Worm (Caenorhabditis elegans): ENCODE data around the gene F27B10.1.
"Not testable (repeated sequence)": the region's sequence is repeated elsewhere in the genome, so short reads cannot be mapped to it uniquely, and the experiment has no call there.

F27B10.1 gene

ce11 chrV:7053100-7053499 is 19.3 kb upstream of the F27B10.1 start, which contains the start of gene txt-17:
Gene txt-17 (minus strand): TSS chrV:7053200.
- TF ChIP-seq F13C5.2 (tag; optimal IDR thresholded peaks at IDR 0.05) (no peak), ceh-36 (tag; optimal IDR thresholded peaks at IDR 0.05) (no peak), B0310.2 (tag; optimal IDR thresholded peaks at IDR 0.05) (no peak), sea-1 (GFP tag; conservative IDR thresholded peaks at IDR 0.05) (no peak), tra-4 (tag; optimal IDR thresholded peaks at IDR 0.05) (no peak), hmbx-1 (tag; optimal IDR thresholded peaks at IDR 0.05) (no peak), tbx-11 (GFP tag; IDR thresholded peaks at IDR 0.05) (no peak), flt-1 (GFP tag; IDR thresholded peaks at IDR 0.05) (no peak), hmg-4 (GFP tag; optimal IDR thresholded peaks at IDR 0.05) (no peak), ets-7 (tag; optimal IDR thresholded peaks at IDR 0.05) (no peak), aly-1 (tag; optimal IDR thresholded peaks at IDR 0.05) (no peak), hnd-1 (tag; optimal IDR thresholded peaks at IDR 0.05) (no peak), tbx-37 (GFP tag; conservative IDR thresholded peaks at IDR 0.05) (no peak), ceh-13 (GFP tag; optimal IDR thresholded peaks at IDR 0.05) (no peak), ama-1 (optimal IDR thresholded peaks at IDR 0.05) (no peak), scrt-1 (GFP tag; IDR thresholded peaks at IDR 0.05) (no peak), pes-1 (GFP tag; IDR thresholded peaks at IDR 0.05) (no peak)

- TF ChIP-seq ceh-36 (tag; optimal IDR thresholded peaks at IDR 0.05) (no peak), hmg-4 (GFP tag; optimal IDR thresholded peaks at IDR 0.05) (no peak), ceh-13 (GFP tag; optimal IDR thresholded peaks at IDR 0.05) (no peak), flt-1 (GFP tag; IDR thresholded peaks at IDR 0.05) (no peak), ets-7 (tag; optimal IDR thresholded peaks at IDR 0.05) (no peak), hmbx-1 (tag; optimal IDR thresholded peaks at IDR 0.05) (no peak), ama-1 (optimal IDR thresholded peaks at IDR 0.05) (no peak)
Observed at ce11 chrV:7054598-7054997, 17.8 kb upstream of the F27B10.1 start, which contains the start of gene spig-8. Gene spig-8 (plus strand): TSS chrV:7054898.

- TF ChIP-seq ceh-13 (GFP tag; optimal IDR thresholded peaks at IDR 0.05); hnd-1 (tag; optimal IDR thresholded peaks at IDR 0.05); scrt-1 (GFP tag; IDR thresholded peaks at IDR 0.05): not testable (repeated sequence)
Observed at ce11 chrV:7057795-7058194, 14.6 kb upstream of the F27B10.1 start, which contains the start of gene Y57E12AL.2. Gene Y57E12AL.2 (plus strand): TSS chrV:7058095.

- TF ChIP-seq B0310.2 (tag; optimal IDR thresholded peaks at IDR 0.05): no peak
- no peak for TF ChIP-seq tra-4 (tag; optimal IDR thresholded peaks at IDR 0.05)
- no peak for TF ChIP-seq hnd-1 (tag; optimal IDR thresholded peaks at IDR 0.05)
- TF ChIP-seq ceh-36 (tag; optimal IDR thresholded peaks at IDR 0.05): no peak
- TF ChIP-seq scrt-1 (GFP tag; IDR thresholded peaks at IDR 0.05): no peak
- TF ChIP-seq aly-1 (tag; optimal IDR thresholded peaks at IDR 0.05): no peak
- TF ChIP-seq ets-7 (tag; optimal IDR thresholded peaks at IDR 0.05): no peak
- no peak for TF ChIP-seq tbx-11 (GFP tag; IDR thresholded peaks at IDR 0.05)
- TF ChIP-seq flt-1 (GFP tag; IDR thresholded peaks at IDR 0.05): no peak
- no peak for TF ChIP-seq tbx-37 (GFP tag; conservative IDR thresholded peaks at IDR 0.05)
- TF ChIP-seq hmbx-1 (tag; optimal IDR thresholded peaks at IDR 0.05): no peak
- TF ChIP-seq ceh-13 (GFP tag; optimal IDR thresholded peaks at IDR 0.05): no peak
- TF ChIP-seq sea-1 (GFP tag; conservative IDR thresholded peaks at IDR 0.05): no peak
- TF ChIP-seq pes-1 (GFP tag; IDR thresholded peaks at IDR 0.05): no peak
- no peak for TF ChIP-seq ama-1 (optimal IDR thresholded peaks at IDR 0.05)
- no peak for TF ChIP-seq hmg-4 (GFP tag; optimal IDR thresholded peaks at IDR 0.05)
- TF ChIP-seq F13C5.2 (tag; optimal IDR thresholded peaks at IDR 0.05): no peak
Observed at ce11 chrV:7059350-7059749, 13.1 kb upstream of the F27B10.1 start, which contains the start of gene mdt-6. Gene mdt-6 (minus strand): TSS chrV:7059624.

ce11 chrV:7060396-7060795 is 12.0 kb upstream of the F27B10.1 start, which contains the start of the genes Y57E12AL.6 and Y57E12AL.1:
Gene Y57E12AL.6 (minus strand): TSS chrV:7060470.
Gene Y57E12AL.1 (plus strand): TSS chrV:7060530.
- 0 out of 2 replicates have a peak, but pooled peaks have one; percentile 39 for TF ChIP-seq tbx-37 (GFP tag; conservative IDR thresholded peaks at IDR 0.05)
- no peak for TF ChIP-seq tra-4 (tag; optimal IDR thresholded peaks at IDR 0.05)
- peak; percentile 13 for TF ChIP-seq ceh-13 (GFP tag; optimal IDR thresholded peaks at IDR 0.05)
- peak; percentile 51 for TF ChIP-seq aly-1 (tag; optimal IDR thresholded peaks at IDR 0.05)
- peak; percentile 66; the same call in 1 of the 2 replicates for TF ChIP-seq tbx-11 (GFP tag; IDR thresholded peaks at IDR 0.05)
- peak; percentile 75 for TF ChIP-seq pes-1 (GFP tag; IDR thresholded peaks at IDR 0.05)
- peak; percentile 53; the same call in 1 of the 2 replicates for TF ChIP-seq flt-1 (GFP tag; IDR thresholded peaks at IDR 0.05)
- TF ChIP-seq scrt-1 (GFP tag; IDR thresholded peaks at IDR 0.05): 0 out of 2 replicates have a peak, but pooled peaks have one; percentile 48
- peak; percentile 21 for TF ChIP-seq hmg-4 (GFP tag; optimal IDR thresholded peaks at IDR 0.05)
- no peak for TF ChIP-seq B0310.2 (tag; optimal IDR thresholded peaks at IDR 0.05)
- peak; percentile 70 for TF ChIP-seq F13C5.2 (tag; optimal IDR thresholded peaks at IDR 0.05)
- TF ChIP-seq ets-7 (tag; optimal IDR thresholded peaks at IDR 0.05): no peak
- TF ChIP-seq sea-1 (GFP tag; conservative IDR thresholded peaks at IDR 0.05): no peak
- peak; percentile 53 for TF ChIP-seq ceh-36 (tag; optimal IDR thresholded peaks at IDR 0.05)
- TF ChIP-seq ama-1 (optimal IDR thresholded peaks at IDR 0.05): no peak
- TF ChIP-seq hmbx-1 (tag; optimal IDR thresholded peaks at IDR 0.05): no peak
- TF ChIP-seq hnd-1 (tag; optimal IDR thresholded peaks at IDR 0.05): peak; percentile 22

- not testable (repeated sequence) for TF ChIP-seq hmbx-1 (tag; optimal IDR thresholded peaks at IDR 0.05); flt-1 (GFP tag; IDR thresholded peaks at IDR 0.05); tra-4 (tag; optimal IDR thresholded peaks at IDR 0.05)
Observed at ce11 chrV:7062790-7063189, 9.6 kb upstream of the F27B10.1 start, which contains the start of gene tmem-258. Gene tmem-258 (plus strand): TSS chrV:7063174.

ce11 chrV:7065226-7065625 is 7.2 kb upstream of the F27B10.1 start, which contains the start of gene Y57E12AR.1:
Gene Y57E12AR.1 (minus strand): TSS chrV:7065326.
- TF ChIP-seq tbx-37 (GFP tag; conservative IDR thresholded peaks at IDR 0.05) (no peak), pes-1 (GFP tag; IDR thresholded peaks at IDR 0.05) (no peak), ama-1 (optimal IDR thresholded peaks at IDR 0.05) (no peak), hmbx-1 (tag; optimal IDR thresholded peaks at IDR 0.05) (no peak), F13C5.2 (tag; optimal IDR thresholded peaks at IDR 0.05) (no peak), tbx-11 (GFP tag; IDR thresholded peaks at IDR 0.05) (no peak), flt-1 (GFP tag; IDR thresholded peaks at IDR 0.05) (no peak), sea-1 (GFP tag; conservative IDR thresholded peaks at IDR 0.05) (no peak), aly-1 (tag; optimal IDR thresholded peaks at IDR 0.05) (no peak), B0310.2 (tag; optimal IDR thresholded peaks at IDR 0.05) (no peak), tra-4 (tag; optimal IDR thresholded peaks at IDR 0.05) (no peak), ceh-13 (GFP tag; optimal IDR thresholded peaks at IDR 0.05) (no peak), ceh-36 (tag; optimal IDR thresholded peaks at IDR 0.05) (no peak), scrt-1 (GFP tag; IDR thresholded peaks at IDR 0.05) (no peak), hnd-1 (tag; optimal IDR thresholded peaks at IDR 0.05) (no peak), hmg-4 (GFP tag; optimal IDR thresholded peaks at IDR 0.05) (no peak)
